Worm (Caenorhabditis elegans) whole organism, L2 larva: Measurements from ENCODE around the gene R11D1.1.

Experiments
- Y55F3AM.14 ChIP-seq: fragments of 200-800 bp; sonication (Bioruptor generic); optimal IDR thresholded peaks from 2 replicates; lab custom pipeline; 2018; ENCODE audit warnings: mild to moderate bottlenecking, missing genetic modification characterization, missing compliant biosample characterization
- alr-1 ChIP-seq: fragments of 150-350 bp; optimal IDR thresholded peaks from 2 replicates; lab custom pipeline; 2014; ENCODE audit warnings: missing biosample characterization, missing genetic modification characterization
- elt-1 ChIP-seq: fragments of 150-350 bp; optimal IDR thresholded peaks from 2 replicates; lab custom pipeline; 2014; ENCODE audit warnings: missing biosample characterization, missing genetic modification characterization

- TF ChIP-seq alr-1 (no peak), elt-1 (tag; lab: Kevin White, UChicago) (no peak), Y55F3AM.14 (GFP tag; lab: Kevin White, UChicago) (no peak)
Observed at ce11 chrV:12718622-12719021, 14.4 kb downstream of the R11D1.1 start, which contains the start of gene str-181.
